Worm (Caenorhabditis elegans): ENCODE data around the gene srv-8.

DNA sequence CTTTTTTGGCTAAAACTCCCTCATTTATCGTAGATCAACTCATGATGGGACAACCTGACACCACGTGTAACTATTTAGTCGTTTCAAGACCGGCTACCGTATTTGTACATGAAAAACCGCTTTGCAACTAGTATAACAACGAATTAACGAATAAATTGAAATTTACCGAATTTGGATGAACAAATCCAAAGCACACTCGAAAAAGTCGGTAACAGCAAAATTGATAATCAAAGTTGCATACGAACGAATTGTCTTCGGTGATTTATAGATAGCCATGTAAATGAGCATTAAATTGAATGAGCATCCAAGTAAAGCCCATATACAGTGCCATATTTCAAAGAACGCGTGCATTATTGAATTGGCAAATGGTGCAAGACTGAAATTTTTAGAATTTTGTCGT is 11.8 kb upstream of the srv-8 start, which contains the start of gene srd-17:
- TF ChIP-seq dao-5 (tag; optimal IDR thresholded peaks at IDR 0.05) (no peak), him-1 (tag; optimal IDR thresholded peaks at IDR 0.05) (no peak), W03F9.2 (tag; optimal IDR thresholded peaks at IDR 0.05) (no peak)
